Worm (Caenorhabditis elegans) whole organism, midembryonic: Measurements from ENCODE around the gene Y39E4B.13.

Experiments
- T22C8.4 ChIP-seq: fragments of 200-800 bp; sonication (Bioruptor generic); IDR thresholded peaks from 2 replicates; pipeline ENCODE4 v1.3.6; 2022; ENCODE audit warnings: missing genetic modification characterization, missing compliant biosample characterization
- cog-1 ChIP-seq: sonication (generic microtip); optimal IDR thresholded peaks from 2 replicates; lab custom pipeline; 2016; ENCODE audit warnings: missing genetic modification characterization, missing compliant biosample characterization
- flt-1 ChIP-seq: fragments of 200-800 bp; sonication (Bioruptor generic); IDR thresholded peaks from 2 replicates; pipeline ENCODE4 v1.3.6; 2022; ENCODE audit warnings: missing genetic modification characterization, missing compliant biosample characterization
- tab-1 ChIP-seq: fragments of 200-800 bp; sonication (Bioruptor generic); IDR thresholded peaks from 2 replicates; pipeline ENCODE4 v1.3.6; 2022; ENCODE audit warnings: missing genetic modification characterization, missing compliant biosample characterization
- ztf-23 ChIP-seq: fragments of 200-800 bp; sonication (Bioruptor generic); IDR thresholded peaks from 2 replicates; pipeline ENCODE4 v1.3.6; 2022; ENCODE audit warnings: missing genetic modification reagents, missing genetic modification characterization, missing compliant biosample characterization

ce11 chrIII:13056230-13056629, 34.7 kb upstream of the Y39E4B.13 start:
- TF ChIP-seq ztf-23 (GFP tag; lab: Robert Waterston, UW) = no peak
- TF ChIP-seq tab-1 (GFP tag; lab: Robert Waterston, UW) = no peak
- TF ChIP-seq T22C8.4 (GFP tag; lab: Robert Waterston, UW) = no peak
- no peak for TF ChIP-seq cog-1 (tag; lab: Kevin White, UChicago)
- TF ChIP-seq flt-1 (GFP tag; lab: Robert Waterston, UW) = no peak
